Worm (Caenorhabditis elegans) whole organism, late embryonic: Measurements from ENCODE around the gene alh-11.

Experiments
- hlh-30 ChIP-seq: sonication (generic microtip); optimal IDR thresholded peaks from 2 replicates; lab custom pipeline; 2017; ENCODE audit warnings: antibody characterized with exemption, missing genetic modification characterization, missing compliant biosample characterization; ENCODE audit not compliant: insufficient read depth
- lim-6 ChIP-seq: sonication (generic microtip); optimal IDR thresholded peaks from 2 replicates; lab custom pipeline; 2016; ENCODE audit warnings: missing genetic modification characterization, missing compliant biosample characterization

DNA sequence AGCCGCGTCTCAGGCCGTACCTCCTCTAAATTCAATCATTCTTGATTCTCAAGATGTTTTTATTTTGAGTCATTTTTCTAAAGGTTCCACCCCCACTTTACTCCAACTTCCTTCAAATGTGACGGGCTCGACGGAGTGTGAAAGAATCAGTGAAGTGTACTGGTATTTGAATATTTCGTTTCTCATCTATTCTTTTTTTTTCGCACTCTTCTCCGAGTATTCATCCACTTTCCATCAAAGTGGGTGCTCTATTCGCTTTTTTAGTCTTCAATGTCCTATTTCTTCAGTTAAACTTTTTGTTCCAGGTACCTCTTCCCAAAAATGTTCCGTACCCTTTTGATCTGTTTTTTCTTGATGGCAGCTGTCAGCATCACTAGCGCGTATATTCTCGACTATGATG, 17.2 kb downstream of the alh-11 start, which contains the start of gene nlp-52:
- TF ChIP-seq hlh-30 (tag; lab: Kevin White, UChicago) (no peak), lim-6 (tag; lab: Kevin White, UChicago) (no peak)
